Worm (Caenorhabditis elegans) whole organism, L4 larva: ENCODE measurements around the gene R10E11.5.
A peak's percentile ranks its signal among the peaks of the same experiment; 100 is the strongest.

Experiments
- F37D6.2 ChIP-seq: sonication (generic microtip); optimal IDR thresholded peaks from 2 replicates; lab custom pipeline; 2016; ENCODE audit warnings: mild to moderate bottlenecking, missing genetic modification characterization, missing compliant biosample characterization
- R02D3.7 ChIP-seq: fragments of 150-350 bp; sonication (generic microtip); optimal IDR thresholded peaks from 3 replicates; lab custom pipeline; 2014; ENCODE audit warnings: missing biosample characterization, missing genetic modification characterization
- Y105C5A.15 ChIP-seq: fragments of 200-800 bp; sonication (Bioruptor generic); IDR thresholded peaks from 2 replicates; pipeline ENCODE4 v1.3.6; 2022; ENCODE audit warnings: missing genetic modification characterization, missing compliant biosample characterization
- Y48G9A.11 ChIP-seq: fragments of 200-800 bp; sonication (Bioruptor generic); IDR thresholded peaks from 2 replicates; pipeline ENCODE4 v1.3.6; 2022; ENCODE audit warnings: missing genetic modification reagents, missing genetic modification characterization, missing compliant biosample characterization
- Y75B8A.6 ChIP-seq: fragments of 200-800 bp; sonication (Bioruptor generic); IDR thresholded peaks from 2 replicates; pipeline ENCODE4 v1.3.6; 2022; ENCODE audit warnings: missing genetic modification reagents, missing genetic modification characterization, missing compliant biosample characterization
- arid-1 ChIP-seq: fragments of 200-800 bp; sonication (Bioruptor generic); conservative IDR thresholded peaks from 2 replicates; pipeline ENCODE4 v1.3.6; 2022; ENCODE audit warnings: missing genetic modification reagents, missing genetic modification characterization, missing compliant biosample characterization
- ceh-20 ChIP-seq: fragments of 200-800 bp; sonication (Bioruptor generic); IDR thresholded peaks from 2 replicates; pipeline ENCODE4 v1.3.6; 2022; ENCODE audit warnings: missing genetic modification reagents, missing genetic modification characterization, missing compliant biosample characterization
- ceh-28 ChIP-seq: fragments of 150-350 bp; optimal IDR thresholded peaks from 2 replicates; lab custom pipeline; 2014; ENCODE audit warnings: missing biosample characterization, missing genetic modification reagents, missing genetic modification characterization
- ceh-32 ChIP-seq: sonication (generic microtip); optimal IDR thresholded peaks from 2 replicates; lab custom pipeline; 2016; ENCODE audit warnings: mild to moderate bottlenecking, missing genetic modification characterization, missing compliant biosample characterization; ENCODE audit not compliant: poor library complexity
- ceh-62 ChIP-seq: sonication (generic microtip); optimal IDR thresholded peaks from 2 replicates; lab custom pipeline; 2017; ENCODE audit warnings: missing biosample characterization, missing genetic modification characterization
- daf-12 ChIP-seq: fragments of 150-350 bp; optimal IDR thresholded peaks from 2 replicates; lab custom pipeline; 2014; ENCODE audit warnings: missing biosample characterization, missing genetic modification reagents, missing genetic modification characterization
- daf-8 ChIP-seq: fragments of 200-800 bp; sonication (Bioruptor generic); IDR thresholded peaks from 2 replicates; pipeline ENCODE4 v1.3.6; 2022; ENCODE audit warnings: missing genetic modification characterization, missing compliant biosample characterization
- dmd-6 ChIP-seq: fragments of 200-800 bp; sonication (Bioruptor generic); IDR thresholded peaks from 2 replicates; pipeline ENCODE4 v1.3.6; 2022; ENCODE audit warnings: missing genetic modification reagents, missing genetic modification characterization, missing compliant biosample characterization
- dpl-1 ChIP-seq: fragments of 150-350 bp; optimal IDR thresholded peaks from 2 replicates; lab custom pipeline; 2014; ENCODE audit warnings: missing biosample characterization, missing genetic modification reagents, missing genetic modification characterization
- dve-1 ChIP-seq: sonication (generic microtip); optimal IDR thresholded peaks from 2 replicates; lab custom pipeline; 2017; ENCODE audit warnings: antibody characterized with exemption, mild to moderate bottlenecking, missing genetic modification characterization, missing compliant biosample characterization; ENCODE audit not compliant: insufficient read depth
- egl-27 ChIP-seq: sonication (generic microtip); optimal IDR thresholded peaks from 3 replicates; lab custom pipeline; 2017; ENCODE audit warnings: missing biosample characterization, missing genetic modification reagents, missing genetic modification characterization
- gei-8 ChIP-seq: fragments of 200-800 bp; sonication (Bioruptor generic); optimal IDR thresholded peaks from 2 replicates; lab custom pipeline; 2018; ENCODE audit warnings: mild to moderate bottlenecking, missing genetic modification characterization, missing compliant biosample characterization
- hif-1 ChIP-seq, 2 experiments: sonication (generic microtip); optimal IDR thresholded peaks; 2 replicates each; lab custom pipeline; 2016 to 2017; ENCODE audit warnings: missing compliant biosample characterization in 2 of 2, missing genetic modification characterization in 2 of 2, missing genetic modification reagents in 2 of 2, missing genotype in 2 of 2, mild to moderate bottlenecking in 1 of 2
- hlh-11 ChIP-seq: fragments of 200-800 bp; sonication (Bioruptor generic); optimal IDR thresholded peaks from 2 replicates; lab custom pipeline; 2018; ENCODE audit warnings: mild to moderate bottlenecking, missing genetic modification characterization, missing compliant biosample characterization
- jun-1 ChIP-seq: fragments of 150-350 bp; optimal IDR thresholded peaks from 2 replicates; lab custom pipeline; 2014; ENCODE audit warnings: missing biosample characterization, missing genetic modification reagents, missing genetic modification characterization
- lin-1 ChIP-seq: fragments of 200-800 bp; sonication (Bioruptor generic); IDR thresholded peaks from 2 replicates; pipeline ENCODE4 v1.3.6; 2022; ENCODE audit warnings: missing genetic modification reagents, missing genetic modification characterization, missing compliant biosample characterization
- lin-13 ChIP-seq: fragments of 150-350 bp; optimal IDR thresholded peaks from 2 replicates; lab custom pipeline; 2014; ENCODE audit warnings: missing biosample characterization, missing genetic modification reagents, missing genetic modification characterization
- lin-29 ChIP-seq: fragments of 200-800 bp; sonication (Bioruptor generic); IDR thresholded peaks from 2 replicates; pipeline ENCODE4 v1.3.6; 2022; ENCODE audit warnings: missing genetic modification reagents, missing genetic modification characterization, missing compliant biosample characterization
- lir-3 ChIP-seq: sonication (generic microtip); optimal IDR thresholded peaks from 2 replicates; lab custom pipeline; 2016; ENCODE audit warnings: mild to moderate bottlenecking, missing genetic modification characterization, missing compliant biosample characterization
- lsy-2 ChIP-seq, 2 experiments: fragments of 150-350 bp in 1 of 2; sonication (generic microtip) in 1 of 2; optimal IDR thresholded peaks; 2 replicates each; lab custom pipeline; 2014 to 2017; ENCODE audit warnings: missing biosample characterization in 2 of 2, missing genetic modification characterization in 2 of 2
- madf-9 ChIP-seq: fragments of 200-800 bp; sonication (Bioruptor generic); conservative IDR thresholded peaks from 2 replicates; pipeline ENCODE4 v1.3.6; 2022; ENCODE audit warnings: missing genetic modification reagents, missing genetic modification characterization, missing compliant biosample characterization
- mdt-29 ChIP-seq: fragments of 200-800 bp; sonication (Bioruptor generic); IDR thresholded peaks from 2 replicates; pipeline ENCODE4 v1.3.6; 2022; ENCODE audit warnings: missing genetic modification reagents, missing genetic modification characterization, missing compliant biosample characterization
- mes-2 ChIP-seq: sonication (generic microtip); optimal IDR thresholded peaks from 2 replicates; lab custom pipeline; 2016; ENCODE audit warnings: missing genotype, mild to moderate bottlenecking, missing genetic modification characterization, missing compliant biosample characterization; ENCODE audit not compliant: poor library complexity, severe bottlenecking
- nhr-11 ChIP-seq: fragments of 150-350 bp; optimal IDR thresholded peaks from 2 replicates; lab custom pipeline; 2014; ENCODE audit warnings: missing biosample characterization, missing genetic modification characterization
- nhr-25 ChIP-seq: sonication (generic microtip); optimal IDR thresholded peaks from 2 replicates; lab custom pipeline; 2017; ENCODE audit warnings: missing genetic modification characterization, mild to moderate bottlenecking, missing compliant biosample characterization, antibody characterized with exemption, moderate library complexity, borderline replicate concordance; ENCODE audit not compliant: insufficient read depth
- nhr-28 ChIP-seq: fragments of 150-350 bp; optimal IDR thresholded peaks from 2 replicates; lab custom pipeline; 2014; ENCODE audit warnings: missing biosample characterization, missing genetic modification characterization
- nhr-41 ChIP-seq: fragments of 200-800 bp; sonication (Bioruptor generic); IDR thresholded peaks from 2 replicates; pipeline ENCODE4 v1.3.6; 2022; ENCODE audit warnings: missing genetic modification reagents, missing genetic modification characterization, missing compliant biosample characterization
- nhr-6 ChIP-seq: fragments of 150-350 bp; optimal IDR thresholded peaks from 2 replicates; lab custom pipeline; 2014; ENCODE audit warnings: missing biosample characterization, missing genetic modification characterization
- nhr-76 ChIP-seq: fragments of 150-350 bp; optimal IDR thresholded peaks from 2 replicates; lab custom pipeline; 2014; ENCODE audit warnings: missing biosample characterization, missing genetic modification characterization
- nhr-77 ChIP-seq: fragments of 150-350 bp; optimal IDR thresholded peaks from 2 replicates; lab custom pipeline; 2014; ENCODE audit warnings: missing biosample characterization, missing genetic modification characterization
- pqm-1 ChIP-seq: sonication (generic microtip); optimal IDR thresholded peaks from 2 replicates; lab custom pipeline; 2017; ENCODE audit warnings: missing biosample characterization, missing genetic modification characterization
- rbr-2 ChIP-seq: sonication (generic microtip); optimal IDR thresholded peaks from 2 replicates; lab custom pipeline; 2016; ENCODE audit warnings: missing genotype, missing genetic modification characterization, missing compliant biosample characterization
- sdz-12 ChIP-seq: fragments of 200-800 bp; sonication (Bioruptor generic); optimal IDR thresholded peaks from 2 replicates; lab custom pipeline; 2018; ENCODE audit warnings: mild to moderate bottlenecking, missing genetic modification characterization, missing compliant biosample characterization
- snpc-4 ChIP-seq: fragments of 150-350 bp; optimal IDR thresholded peaks from 2 replicates; lab custom pipeline; 2014; ENCODE audit warnings: missing biosample characterization, missing genetic modification characterization
- spr-1 ChIP-seq: sonication (generic microtip); optimal IDR thresholded peaks from 2 replicates; lab custom pipeline; 2016; ENCODE audit warnings: mild to moderate bottlenecking, missing genetic modification characterization, missing compliant biosample characterization
- tra-1 ChIP-seq: fragments of 200-800 bp; sonication (Bioruptor generic); IDR thresholded peaks from 2 replicates; pipeline ENCODE4 v1.3.6; 2022; ENCODE audit warnings: missing genetic modification reagents, missing genetic modification characterization, missing compliant biosample characterization
- unc-130 ChIP-seq: sonication (generic microtip); optimal IDR thresholded peaks from 2 replicates; lab custom pipeline; 2016; ENCODE audit warnings: missing genetic modification reagents, missing genetic modification characterization, missing compliant biosample characterization
- unc-39 ChIP-seq: sonication (generic microtip); optimal IDR thresholded peaks from 2 replicates; lab custom pipeline; 2017; ENCODE audit warnings: missing biosample characterization, missing genetic modification characterization
- zag-1 ChIP-seq: fragments of 150-350 bp; optimal IDR thresholded peaks from 2 replicates; lab custom pipeline; 2014; ENCODE audit warnings: missing biosample characterization, missing genetic modification characterization
- zip-11 ChIP-seq: fragments of 200-800 bp; sonication (Bioruptor generic); IDR thresholded peaks from 2 replicates; pipeline ENCODE4 v1.3.6; 2022; ENCODE audit warnings: missing genetic modification characterization, missing compliant biosample characterization
- ztf-7 ChIP-seq: fragments of 150-350 bp; optimal IDR thresholded peaks from 2 replicates; lab custom pipeline; 2014; ENCODE audit warnings: missing biosample characterization, missing genetic modification characterization

R10E11.5 gene

DNA sequence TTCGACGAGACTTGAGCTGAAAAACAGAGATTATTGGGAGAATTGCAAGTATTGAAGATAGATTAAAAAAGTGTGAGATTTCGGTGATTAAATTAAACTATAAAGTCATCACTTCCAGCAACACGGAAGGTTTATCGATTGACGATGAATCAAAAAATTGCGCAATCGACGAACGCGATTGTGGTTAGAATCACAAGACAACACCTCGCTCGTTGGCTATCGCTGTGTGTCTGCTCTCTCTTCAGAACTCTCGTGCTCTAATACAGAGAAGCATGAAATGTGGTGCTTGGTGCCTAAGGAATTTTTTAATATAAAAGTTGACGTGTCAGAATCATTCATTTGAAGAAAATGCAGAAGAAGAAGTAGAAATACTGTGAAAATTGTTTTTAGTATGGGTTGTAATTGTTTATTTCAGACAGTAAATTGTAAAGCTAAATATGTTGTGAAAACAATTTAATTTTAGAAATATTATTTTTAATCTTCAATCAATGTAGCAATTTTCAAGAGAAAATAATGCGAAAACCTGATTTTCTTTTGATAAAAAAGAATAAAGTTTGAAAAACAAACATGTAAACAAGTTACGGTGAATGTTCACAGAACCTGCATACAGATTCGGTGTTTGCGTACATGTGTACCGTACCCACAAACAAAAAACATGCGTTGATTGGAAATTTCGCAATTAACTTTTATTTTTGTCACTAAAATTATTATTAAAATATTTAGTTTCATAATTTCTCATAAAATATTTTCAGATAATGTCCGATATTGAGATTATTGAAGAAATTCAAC lies 37.9 kb upstream of the R10E11.5 start, which contains the start of the genes ZK632.10 and ZK632.11 (continued):
- TF ChIP-seq F37D6.2 (tag; lab: Kevin White, UChicago) = no peak
- TF ChIP-seq rbr-2 = peak; percentile 6
- no peak for TF ChIP-seq hif-1 (tag; optimal IDR thresholded peaks at IDR 0.05; lab: Kevin White, UChicago)
- peak; percentile 26 for TF ChIP-seq hlh-11 (tag; lab: Kevin White, UChicago)
- TF ChIP-seq dve-1 (tag; lab: Kevin White, UChicago) = peak; percentile 44
- TF ChIP-seq gei-8 (GFP tag; lab: Kevin White, UChicago) = no peak
- peak; percentile 56 for TF ChIP-seq unc-130 (GFP tag; lab: Kevin White, UChicago)
- TF ChIP-seq ceh-62 (tag; lab: Kevin White, UChicago) = no peak
- peak; percentile 40 for TF ChIP-seq dpl-1
- no peak for TF ChIP-seq arid-1 (GFP tag; lab: Robert Waterston, UW)
- TF ChIP-seq nhr-11 (tag; lab: Kevin White, UChicago) = no peak
- TF ChIP-seq Y48G9A.11 (GFP tag; lab: Robert Waterston, UW) = no peak
- TF ChIP-seq zag-1 (tag; lab: Kevin White, UChicago) = no peak
- no peak for TF ChIP-seq madf-9 (GFP tag; lab: Robert Waterston, UW)
- no peak for TF ChIP-seq jun-1 (tag; lab: Kevin White, UChicago)
- peak; percentile 61 to 98 for TF ChIP-seq lsy-2 (tag; optimal IDR thresholded peaks at IDR 0.05; lab: Kevin White, UChicago)
- no peak for TF ChIP-seq ceh-20
- TF ChIP-seq lin-29 = no peak
- peak; percentile 28 for TF ChIP-seq ztf-7 (tag; lab: Kevin White, UChicago)
- no peak for TF ChIP-seq nhr-25 (tag; lab: Kevin White, UChicago)

DNA sequence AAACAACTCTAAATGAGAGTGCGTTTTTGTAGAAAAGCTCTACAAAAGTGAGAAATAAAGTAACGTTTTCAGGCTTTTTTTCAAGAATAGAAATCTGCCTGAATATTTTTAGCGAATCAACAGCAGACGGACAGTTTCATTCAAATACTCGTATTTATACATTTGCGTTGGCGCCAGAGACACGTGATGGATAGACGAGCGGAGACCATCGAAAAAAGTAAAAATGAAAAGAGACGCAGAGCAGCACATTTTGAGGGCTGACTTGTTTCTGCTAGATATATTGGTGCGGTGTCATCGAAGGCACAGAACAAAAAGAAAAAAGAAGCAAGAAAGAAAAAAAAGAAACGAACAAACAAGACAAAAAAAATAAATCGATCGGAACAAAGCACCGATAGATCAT lies 36.5 kb upstream of the R10E11.5 start:
- peak; percentile 53 for TF ChIP-seq nhr-6 (tag; lab: Kevin White, UChicago)
- TF ChIP-seq hlh-11 (tag; lab: Kevin White, UChicago) = peak; percentile 73
- TF ChIP-seq pqm-1 (tag; lab: Kevin White, UChicago) = no peak
- peak; percentile 56 for TF ChIP-seq mes-2 (tag; lab: Kevin White, UChicago)
- peak; percentile 56; the same call in 1 of the 2 replicates for TF ChIP-seq ceh-20
- TF ChIP-seq Y75B8A.6 (GFP tag; lab: Robert Waterston, UW) = 0 out of 2 replicates have a peak, but pooled peaks have one; percentile 49
- no peak for TF ChIP-seq spr-1 (tag; lab: Kevin White, UChicago)
- TF ChIP-seq daf-12 = no peak
- TF ChIP-seq lin-1 (GFP tag; lab: Robert Waterston, UW) = 0 out of 2 replicates have a peak, but pooled peaks have one; percentile 45
- no peak for TF ChIP-seq nhr-76 (tag; lab: Kevin White, UChicago)
- no peak for TF ChIP-seq lir-3 (tag; lab: Kevin White, UChicago)
- no peak for TF ChIP-seq tra-1 (GFP tag; lab: Robert Waterston, UW)
- 0 out of 2 replicates have a peak, but pooled peaks have one; percentile 45 for TF ChIP-seq mdt-29 (GFP tag; lab: Robert Waterston, UW)
- TF ChIP-seq ceh-62 (tag; lab: Kevin White, UChicago) = no peak
- no peak for TF ChIP-seq sdz-12
- TF ChIP-seq nhr-77 (tag; lab: Kevin White, UChicago) = peak; percentile 55
- TF ChIP-seq lin-13 (GFP tag; lab: Kevin White, UChicago) = peak; percentile 5
- peak; percentile 17 for TF ChIP-seq nhr-28 (tag; lab: Kevin White, UChicago)
- no peak for TF ChIP-seq lin-29
- no peak for TF ChIP-seq arid-1 (GFP tag; lab: Robert Waterston, UW)
- TF ChIP-seq ceh-28 = no peak
- TF ChIP-seq nhr-41 = no peak
- no peak for TF ChIP-seq R02D3.7 (tag; lab: Kevin White, UChicago)
- peak; percentile 21; the same call in 1 of the 2 replicates for TF ChIP-seq dmd-6 (GFP tag; lab: Robert Waterston, UW)
- TF ChIP-seq egl-27 (tag; lab: Kevin White, UChicago) = no peak
- peak in 1 of 2 experiments; percentile 82 for TF ChIP-seq lsy-2 (tag; optimal IDR thresholded peaks at IDR 0.05; lab: Kevin White, UChicago)
- no peak for TF ChIP-seq unc-39 (tag; lab: Kevin White, UChicago)
- TF ChIP-seq zip-11 (GFP tag; lab: Robert Waterston, UW) = no peak
- no peak for TF ChIP-seq ceh-32
- peak; percentile 5 for TF ChIP-seq dpl-1
- TF ChIP-seq daf-8 = no peak
- no peak for TF ChIP-seq zag-1 (tag; lab: Kevin White, UChicago)
- no peak for TF ChIP-seq Y105C5A.15 (GFP tag; lab: Robert Waterston, UW)
- TF ChIP-seq snpc-4 (tag; lab: Kevin White, UChicago) = no peak
- TF ChIP-seq unc-130 (GFP tag; lab: Kevin White, UChicago) = no peak
- no peak for TF ChIP-seq gei-8 (GFP tag; lab: Kevin White, UChicago)
